Fruit fly (Drosophila melanogaster) ovary, adult (tissue): Measurements from ENCODE around the gene Mp.

Source experiments
- CG17801 ChIP-seq: fragments of 200-800 bp; optimal IDR thresholded peaks from 2 replicates; lab custom pipeline; 2019; ENCODE audit warnings: missing biosample characterization, mild to moderate bottlenecking, missing genetic modification characterization, moderate library complexity; ENCODE audit not compliant: partially characterized antibody

Gene Mp

DNA sequence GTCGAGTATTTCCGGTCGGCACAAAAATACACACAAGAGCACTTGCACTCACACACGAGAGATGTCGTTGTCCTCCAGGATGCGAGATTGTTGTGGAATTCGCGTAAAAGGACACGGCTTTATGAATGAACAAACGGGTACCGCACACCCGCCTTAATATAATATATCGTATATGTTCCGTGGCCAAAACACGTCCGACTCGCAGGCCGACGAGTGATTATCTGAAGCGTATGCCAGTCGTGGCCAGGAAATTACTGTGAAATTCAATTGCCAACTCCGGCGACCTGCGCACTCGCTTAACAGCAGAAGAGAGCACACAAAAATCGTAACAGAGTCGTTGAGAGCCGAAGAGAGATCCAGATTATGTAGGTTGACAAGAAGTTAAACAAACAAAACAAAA is 78.6 kb downstream of the Mp start, which contains the start of gene CG8641:
TSS of gene CG8641 (minus strand) at position 205 of the 400 bp plus-strand sequence.
- TF ChIP-seq CG17801 = no peak

DNA sequence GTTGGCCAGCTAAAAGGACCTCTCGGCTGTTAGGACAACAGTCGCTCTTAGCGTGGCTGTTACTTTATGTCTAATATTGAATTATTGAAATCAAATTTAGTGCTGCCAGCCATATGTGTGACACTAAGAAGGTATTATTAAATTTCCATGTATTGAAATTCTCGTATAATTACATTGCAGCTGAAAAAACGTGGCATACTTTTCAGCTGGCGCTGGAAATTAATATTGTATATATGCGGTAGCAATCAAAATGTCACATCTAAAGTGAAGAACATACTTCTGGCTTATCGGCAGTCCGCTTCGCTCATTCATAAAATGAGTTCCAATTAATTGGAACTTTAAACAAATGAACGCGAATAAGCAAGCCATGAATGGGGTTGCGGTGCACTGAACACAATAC is 83.5 kb downstream of the Mp start:
- TF ChIP-seq CG17801 = no peak

DNA sequence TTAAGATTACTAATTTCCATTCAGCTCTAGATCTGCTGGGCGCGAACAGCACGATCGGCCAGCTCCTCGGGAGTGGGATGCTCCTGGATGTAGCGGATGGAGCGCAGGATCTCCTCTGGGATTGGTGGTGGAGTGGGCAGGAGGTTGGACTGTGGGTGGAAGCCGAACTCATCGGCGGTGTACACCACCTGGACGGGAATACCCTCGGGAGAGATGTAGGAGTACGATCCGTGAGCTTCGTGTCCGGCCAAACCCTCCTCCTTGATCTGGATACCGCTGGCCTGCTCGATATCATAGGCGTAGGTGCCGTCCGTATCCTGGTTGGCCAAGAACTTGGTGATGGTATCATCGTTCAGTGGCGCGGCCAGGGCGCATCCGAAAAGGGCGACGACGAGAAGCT is 87.5 kb downstream of the Mp start:
- no peak for TF ChIP-seq CG17801

DNA sequence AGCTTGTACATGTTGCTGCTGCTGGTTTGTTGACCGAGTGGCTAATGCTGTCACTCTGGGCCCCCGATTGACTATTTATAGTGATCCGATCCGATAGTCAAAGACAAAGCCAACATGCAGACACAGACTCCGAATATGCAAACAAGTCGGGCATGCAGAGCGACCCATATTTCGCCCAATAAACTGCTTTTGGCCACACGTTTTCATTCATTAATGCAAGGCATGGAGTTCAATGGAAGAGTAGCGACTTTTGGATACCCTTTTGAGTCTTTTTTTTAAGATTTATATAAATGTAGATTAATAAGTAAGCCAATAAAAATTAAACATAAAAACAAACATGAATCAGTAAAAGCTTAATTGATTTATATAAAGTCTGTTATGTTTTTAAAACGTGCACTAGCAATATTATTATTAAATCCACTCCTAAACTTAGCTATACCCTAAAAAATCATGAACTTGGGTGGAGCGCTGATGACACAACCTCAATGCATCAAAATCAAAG is 88.0 kb downstream of the Mp start, which contains the start of gene Cpr65Ea:
TSS of gene Cpr65Ea (minus strand) at position 51 of the 502 bp plus-strand sequence.
- no peak for TF ChIP-seq CG17801

DNA sequence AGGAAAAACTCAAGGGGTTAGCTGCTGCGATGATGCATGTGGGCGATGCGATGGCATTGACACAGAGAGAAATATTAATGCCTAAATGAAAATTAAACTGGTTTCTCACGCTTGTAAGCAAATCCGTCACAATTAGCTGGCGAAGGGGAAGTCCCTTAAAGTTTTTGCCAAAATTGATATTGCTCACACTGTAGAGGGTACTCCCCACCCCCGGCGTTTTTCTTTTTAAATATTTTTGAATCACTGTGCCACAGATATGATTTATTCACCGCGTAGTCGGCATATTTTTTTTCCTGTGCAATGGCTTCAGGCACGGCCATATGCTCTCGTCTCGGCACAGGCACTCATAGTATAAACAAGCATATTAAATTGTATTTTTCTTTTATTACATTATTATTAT is 88.7 kb downstream of the Mp start:
- no peak for TF ChIP-seq CG17801

DNA sequence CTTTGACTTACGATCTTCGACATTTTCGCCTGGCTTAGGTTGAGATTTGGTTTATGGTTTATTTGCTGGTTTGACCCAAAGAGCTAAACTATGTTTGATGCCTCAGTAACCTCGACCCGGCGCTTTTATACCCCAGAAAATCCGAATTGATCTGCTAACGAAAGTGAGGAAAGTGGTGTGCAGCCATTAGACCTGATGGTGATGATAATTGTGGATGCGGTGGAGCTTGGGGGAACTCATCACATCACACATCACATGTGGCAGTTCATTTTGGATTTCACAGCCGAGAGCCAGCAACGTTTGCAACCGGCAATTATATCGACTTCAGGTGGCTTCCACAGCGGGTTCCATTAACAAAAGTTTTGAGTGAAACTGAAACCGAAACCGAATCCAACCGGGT is 90.0 kb downstream of the Mp start, which contains the start of gene Cpr65Eb:
TSS of gene Cpr65Eb (minus strand) at position 101 of the 400 bp plus-strand sequence.
- no peak for TF ChIP-seq CG17801

DNA sequence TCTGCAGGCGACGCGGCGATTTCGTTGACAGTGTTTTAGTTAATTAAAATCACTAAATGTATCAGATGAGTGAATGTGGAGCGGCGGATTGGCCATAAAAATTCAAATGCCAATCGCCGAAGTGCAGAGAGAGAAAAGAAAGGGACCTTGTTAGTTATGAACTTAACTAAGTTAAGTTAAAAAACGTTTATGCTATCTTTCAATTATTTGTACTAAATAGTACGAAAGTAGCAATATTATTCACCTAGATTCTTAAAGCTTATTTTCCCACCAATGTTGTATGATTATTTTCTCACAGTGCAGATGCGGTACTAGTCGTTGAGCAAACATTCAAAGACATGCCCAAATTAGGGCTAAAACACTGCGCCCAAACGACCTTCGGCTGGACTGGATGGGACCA is 92.1 kb downstream of the Mp start:
- TF ChIP-seq CG17801 = no peak

DNA sequence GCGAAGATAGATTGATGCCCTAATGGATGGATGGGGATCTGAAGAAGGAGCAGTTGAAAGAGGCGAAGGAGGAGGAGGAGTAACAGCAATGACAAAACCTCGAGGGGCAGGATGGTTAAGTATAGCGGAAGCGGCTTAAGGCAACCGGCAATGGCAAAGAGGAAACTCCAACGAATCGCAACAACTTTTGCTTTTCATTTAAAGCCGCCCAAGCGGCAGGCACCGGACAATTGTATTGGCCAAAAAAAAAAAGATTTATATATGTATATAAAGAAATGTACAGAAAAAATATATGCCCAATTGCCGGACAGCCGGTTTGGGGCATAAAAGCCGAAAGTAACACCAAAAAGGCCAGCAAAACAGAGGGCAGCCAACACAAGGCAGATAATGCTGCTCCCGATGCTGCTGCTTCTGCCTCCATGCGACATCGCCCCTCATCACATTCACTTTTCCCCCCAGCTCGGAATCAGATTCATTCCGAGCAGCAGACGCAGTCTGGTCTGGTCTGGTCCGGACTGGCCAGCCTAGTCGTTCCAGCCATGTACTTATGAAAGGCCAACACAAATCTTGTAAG is 92.8 kb downstream of the Mp start:
- TF ChIP-seq CG17801 = no peak

DNA sequence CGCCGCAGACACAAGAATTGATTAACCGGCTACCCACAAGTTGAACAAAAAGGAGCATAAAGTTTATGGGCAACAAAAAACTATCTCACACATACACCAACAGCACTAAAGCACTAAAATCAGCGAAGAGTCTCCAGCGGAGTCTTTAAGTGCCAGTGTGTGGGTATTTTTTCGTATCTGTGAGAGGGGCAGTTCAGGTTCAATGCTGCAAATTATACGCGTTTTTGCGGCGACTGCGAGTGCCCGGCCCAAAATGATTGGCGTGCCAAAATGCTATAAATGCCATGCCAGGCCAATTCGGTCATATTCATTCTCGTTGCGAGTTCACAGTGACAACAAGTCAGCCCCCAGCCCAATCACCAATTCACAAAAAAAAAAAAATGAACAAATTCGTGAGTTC is 94.3 kb downstream of the Mp start, which contains the start of gene Cpr65Ec:
TSS of gene Cpr65Ec (plus strand) at position 301 of the 400 bp plus-strand sequence.
- TF ChIP-seq CG17801 = no peak

DNA sequence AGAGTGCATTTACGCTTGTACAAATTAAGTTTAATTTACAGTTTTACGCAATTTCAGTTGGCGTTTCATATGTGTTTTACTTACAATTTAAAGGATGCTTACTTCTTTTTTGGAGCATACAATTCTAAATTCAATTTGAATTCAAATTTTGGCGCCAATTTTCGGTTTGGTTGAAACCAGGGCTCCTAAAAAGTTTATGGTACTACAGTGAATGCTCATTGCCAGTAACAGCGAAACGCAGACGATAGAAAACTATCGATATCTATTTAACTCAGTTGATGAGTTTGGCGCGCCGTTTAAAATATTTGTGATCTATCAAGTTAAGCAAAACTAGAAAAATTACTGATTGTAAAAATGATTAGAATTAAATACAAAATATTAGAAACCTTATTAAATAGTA is 95.4 kb downstream of the Mp start:
- no peak for TF ChIP-seq CG17801

DNA sequence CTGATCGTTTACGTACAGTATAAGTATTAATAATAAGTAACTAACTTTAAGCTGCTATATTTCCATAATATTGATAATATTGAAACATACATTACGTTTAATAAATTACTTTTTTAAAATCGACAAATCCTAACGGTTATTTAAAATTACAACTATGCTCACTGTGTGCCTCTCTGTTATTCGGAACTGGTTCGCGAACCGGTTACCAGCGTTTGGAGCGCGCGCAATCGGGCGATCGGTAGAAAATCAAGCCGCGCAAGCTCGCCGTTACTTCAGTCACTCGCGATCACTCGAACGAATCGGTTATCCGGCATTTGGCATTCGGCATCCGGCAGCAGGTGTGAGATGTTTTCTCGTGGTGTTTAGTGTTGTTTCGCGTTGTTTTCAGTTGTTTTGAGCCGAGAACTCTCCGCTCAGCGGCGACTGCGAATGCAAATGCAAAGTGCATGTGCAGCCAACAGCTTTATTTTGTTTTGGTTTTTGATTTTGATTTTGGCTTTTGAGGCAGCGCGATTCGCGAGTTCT is 96.0 kb downstream of the Mp start, which contains the start of gene form3:
TSS of gene form3 (plus strand) at position 271 of the 525 bp plus-strand sequence.
- TF ChIP-seq CG17801 = no peak

DNA sequence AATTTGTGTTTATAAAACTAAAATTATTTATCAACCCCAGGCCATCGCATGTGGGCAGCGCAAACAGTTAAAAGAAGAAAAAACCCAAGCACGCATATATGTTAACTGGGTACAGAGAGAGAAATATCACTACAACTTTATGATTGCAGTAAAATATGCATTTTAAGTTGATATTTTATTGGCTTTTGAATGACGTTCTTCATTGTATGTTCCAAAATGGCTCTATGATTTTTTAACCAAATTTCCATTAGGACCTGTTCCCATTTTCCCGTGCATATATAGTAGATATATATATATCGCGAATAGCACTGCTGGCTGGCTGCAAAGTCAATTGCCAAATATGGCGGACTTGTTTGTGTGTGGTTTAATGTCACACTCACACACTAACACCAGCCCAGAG is 97.9 kb downstream of the Mp start:
- TF ChIP-seq CG17801 = no peak
